Fruit fly (Drosophila melanogaster) whole organism, embryonic: ENCODE results near the gene CG7906.

Experiments used
- Antp ChIP-seq: fragments of 200-800 bp; sonication (Bioruptor generic); optimal IDR thresholded peaks from 3 replicates; lab custom pipeline; 2016; ENCODE audit warnings: missing biosample characterization, missing genetic modification characterization
- B-H1 ChIP-seq: fragments of 200-800 bp; sonication (Bioruptor generic); IDR thresholded peaks from 3 replicates; pipeline ENCODE4 v1.3.6; 2022; ENCODE audit warnings: missing biosample characterization, missing genetic modification characterization
- CG10366 ChIP-seq: fragments of 200-800 bp; sonication (Bioruptor generic); IDR thresholded peaks from 2 replicates; pipeline ENCODE4 v1.3.6; 2022; ENCODE audit warnings: missing biosample characterization, missing genetic modification characterization
- CG10462 ChIP-seq: fragments of 200-800 bp; sonication (Bioruptor generic); optimal IDR thresholded peaks from 2 replicates; lab custom pipeline; 2016; ENCODE audit warnings: missing biosample characterization, missing genetic modification characterization
- CG10543 ChIP-seq: fragments of 200-800 bp; sonication (Bioruptor generic); optimal IDR thresholded peaks from 3 replicates; lab custom pipeline; 2017; ENCODE audit warnings: missing biosample characterization, mild to moderate bottlenecking, missing genetic modification characterization, moderate library complexity
- CG10979 ChIP-seq: fragments of 200-800 bp; sonication (Bioruptor generic); optimal IDR thresholded peaks from 2 replicates; lab custom pipeline; 2018; ENCODE audit warnings: missing biosample characterization, mild to moderate bottlenecking, missing genetic modification characterization, moderate library complexity
- CG11560 ChIP-seq: fragments of 200-800 bp; sonication (Bioruptor generic); IDR thresholded peaks from 3 replicates; pipeline ENCODE4 v1.3.6; 2022; ENCODE audit warnings: missing biosample characterization, missing genetic modification characterization
- CG12236 ChIP-seq: fragments of 200-800 bp; sonication (Bioruptor generic); optimal IDR thresholded peaks from 2 replicates; lab custom pipeline; 2016; ENCODE audit warnings: missing biosample characterization, missing genetic modification characterization
- CG12744 ChIP-seq: fragments of 200-800 bp; sonication (Bioruptor generic); optimal IDR thresholded peaks from 2 replicates; lab custom pipeline; 2016; ENCODE audit warnings: missing biosample characterization, missing genetic modification characterization
- CG12942 ChIP-seq: fragments of 200-800 bp; sonication (Bioruptor generic); optimal IDR thresholded peaks from 3 replicates; lab custom pipeline; 2016; ENCODE audit warnings: missing biosample characterization, missing genetic modification characterization
- CG13287 ChIP-seq: fragments of 200-800 bp; sonication (Bioruptor generic); IDR thresholded peaks from 2 replicates; pipeline ENCODE4 v1.3.6; 2022; ENCODE audit warnings: missing biosample characterization, missing genetic modification characterization; ENCODE audit not compliant: partially characterized antibody
- CG13894 ChIP-seq: fragments of 200-800 bp; sonication (Bioruptor generic); optimal IDR thresholded peaks from 3 replicates; lab custom pipeline; 2018; ENCODE audit warnings: missing biosample characterization, mild to moderate bottlenecking, missing genetic modification characterization, moderate library complexity
- CG15011 ChIP-seq: fragments of 200-800 bp; sonication (Bioruptor generic); optimal IDR thresholded peaks from 3 replicates; lab custom pipeline; 2018; ENCODE audit warnings: missing biosample characterization, mild to moderate bottlenecking, missing genetic modification characterization
- CG1529 ChIP-seq: fragments of 200-800 bp; sonication (Bioruptor generic); optimal IDR thresholded peaks from 3 replicates; lab custom pipeline; 2018; ENCODE audit warnings: missing biosample characterization, missing genetic modification characterization
- CG17186 ChIP-seq: fragments of 200-800 bp; sonication (Bioruptor generic); optimal IDR thresholded peaks from 3 replicates; lab custom pipeline; 2017; ENCODE audit warnings: missing biosample characterization, missing genetic modification reagents, missing genetic modification characterization
- CG3407 ChIP-seq: fragments of 200-800 bp; sonication (Bioruptor generic); optimal IDR thresholded peaks from 2 replicates; lab custom pipeline; 2018; ENCODE audit warnings: missing biosample characterization, mild to moderate bottlenecking, missing genetic modification characterization
- CG4360 ChIP-seq: fragments of 200-800 bp; sonication (Bioruptor generic); IDR thresholded peaks from 2 replicates; pipeline ENCODE4 v1.3.6; 2022; ENCODE audit warnings: missing biosample characterization, missing genetic modification characterization
- CG4707 ChIP-seq: fragments of 200-800 bp; sonication (Bioruptor generic); optimal IDR thresholded peaks from 2 replicates; lab custom pipeline; 2018; ENCODE audit warnings: missing biosample characterization, mild to moderate bottlenecking, missing genetic modification characterization, moderate library complexity
- Camta ChIP-seq: fragments of 200-800 bp; sonication (Bioruptor generic); optimal IDR thresholded peaks from 2 replicates; lab custom pipeline; 2016; ENCODE audit warnings: missing biosample characterization, missing genetic modification characterization
- Chrac-16 ChIP-seq: fragments of 200-800 bp; sonication (Bioruptor generic); optimal IDR thresholded peaks from 3 replicates; lab custom pipeline; 2016; ENCODE audit warnings: missing biosample characterization, missing genetic modification characterization
- CkIIα-i1 ChIP-seq: fragments of 200-800 bp; sonication (Bioruptor generic); IDR thresholded peaks from 2 replicates; pipeline ENCODE4 v1.3.6; 2022; ENCODE audit warnings: missing biosample characterization, missing genetic modification characterization
- CoRest ChIP-seq: fragments of 200-800 bp; sonication (Bioruptor generic); optimal IDR thresholded peaks from 3 replicates; lab custom pipeline; 2018; ENCODE audit warnings: missing biosample characterization, mild to moderate bottlenecking, missing genetic modification characterization, moderate library complexity
- D ChIP-seq, 2 experiments: fragments of 200-800 bp in 1 of 2; fragments of >200 bp in 1 of 2; sonication (Bioruptor generic) in 1 of 2; optimal IDR thresholded peaks; 2 replicates in 1 of 2; 3 replicates in 1 of 2; lab custom pipeline; 2017; ENCODE audit warnings: mild to moderate bottlenecking in 1 of 2, missing biosample characterization in 1 of 2, missing genetic modification characterization in 1 of 2, missing genetic modification reagents in 1 of 2
- D19B ChIP-seq: fragments of 200-800 bp; sonication (Bioruptor generic); optimal IDR thresholded peaks from 2 replicates; lab custom pipeline; 2017; ENCODE audit warnings: missing biosample characterization, mild to moderate bottlenecking, missing genetic modification characterization
- Dip2 ChIP-seq: fragments of 200-800 bp; sonication (Bioruptor generic); IDR thresholded peaks from 2 replicates; pipeline ENCODE4 v1.3.6; 2022; ENCODE audit warnings: missing biosample characterization, missing genetic modification characterization
- Dp ChIP-seq: fragments of 200-800 bp; sonication (Bioruptor generic); optimal IDR thresholded peaks from 2 replicates; lab custom pipeline; 2018; ENCODE audit warnings: missing biosample characterization, mild to moderate bottlenecking, missing genetic modification characterization, moderate library complexity
- Gug ChIP-seq: fragments of 200-800 bp; sonication (Bioruptor generic); IDR thresholded peaks from 4 replicates; pipeline ENCODE4 v1.3.6; 2022; ENCODE audit warnings: missing biosample characterization, missing genetic modification characterization
- Hr78 ChIP-seq, 2 experiments: fragments of 200-800 bp in 1 of 2; fragments of >200 bp in 1 of 2; sonication (Bioruptor generic) in 1 of 2; optimal IDR thresholded peaks; 2 replicates each; lab custom pipeline; 2017 to 2019; ENCODE audit warnings: missing biosample characterization in 2 of 2, missing genetic modification characterization in 2 of 2, mild to moderate bottlenecking in 1 of 2, moderate library complexity in 1 of 2
- Jarid2 ChIP-seq: fragments of 200-800 bp; sonication (Bioruptor generic); optimal IDR thresholded peaks from 3 replicates; lab custom pipeline; 2017; ENCODE audit warnings: mild to moderate bottlenecking, missing biosample characterization, missing genetic modification reagents, missing genetic modification characterization
- MESR4 ChIP-seq: fragments of 200-800 bp; sonication (Bioruptor generic); optimal IDR thresholded peaks from 2 replicates; lab custom pipeline; 2018; ENCODE audit warnings: missing biosample characterization, mild to moderate bottlenecking, missing genetic modification characterization, moderate library complexity
- Med ChIP-seq: fragments of 200-800 bp; sonication (Bioruptor generic); peaks from one replicate; lab custom pipeline; 2016; ENCODE audit warnings: missing biosample characterization, missing genetic modification characterization, mild to moderate bottlenecking, inconsistent platforms, moderate library complexity
- Myb ChIP-seq: fragments of 200-800 bp; sonication (Bioruptor generic); optimal IDR thresholded peaks from 2 replicates; lab custom pipeline; 2016; ENCODE audit warnings: missing biosample characterization, missing genetic modification characterization
- Opbp ChIP-seq: fragments of 200-800 bp; sonication (Bioruptor generic); IDR thresholded peaks from 3 replicates; pipeline ENCODE4 v1.3.6; 2022; ENCODE audit warnings: missing biosample characterization, missing genetic modification characterization; ENCODE audit not compliant: partially characterized antibody
- Optix ChIP-seq: fragments of 200-800 bp; sonication (Bioruptor generic); IDR thresholded peaks from 3 replicates; pipeline ENCODE4 v1.3.6; 2022; ENCODE audit warnings: missing biosample characterization, missing genetic modification characterization
- Taf1 ChIP-seq: fragments of 200-800 bp; sonication (Bioruptor generic); IDR thresholded peaks from 2 replicates; pipeline ENCODE4 v1.3.6; 2022; ENCODE audit warnings: missing biosample characterization, missing genetic modification characterization
- Tbp ChIP-seq: fragments of >200 bp; optimal IDR thresholded peaks from 2 replicates; lab custom pipeline; 2018; ENCODE audit warnings: missing biosample characterization, missing genetic modification characterization
- ab ChIP-seq: fragments of 200-800 bp; sonication (Bioruptor generic); optimal IDR thresholded peaks from 2 replicates; lab custom pipeline; 2016; ENCODE audit warnings: missing biosample characterization, missing genetic modification characterization
- bbx ChIP-seq: fragments of 200-800 bp; sonication (Bioruptor generic); IDR thresholded peaks from 2 replicates; pipeline ENCODE4 v1.3.6; 2022; ENCODE audit warnings: missing biosample characterization, missing genetic modification characterization; ENCODE audit not compliant: partially characterized antibody
- dati ChIP-seq: fragments of 200-800 bp; sonication (Bioruptor generic); IDR thresholded peaks from 2 replicates; pipeline ENCODE4 v1.3.6; 2022; ENCODE audit warnings: missing biosample characterization, missing genetic modification characterization
- exex ChIP-seq: fragments of 200-800 bp; sonication (Bioruptor generic); optimal IDR thresholded peaks from 4 replicates; lab custom pipeline; 2018; ENCODE audit warnings: missing biosample characterization, mild to moderate bottlenecking, missing genetic modification characterization, moderate library complexity
- her ChIP-seq: fragments of 200-800 bp; sonication (Bioruptor generic); optimal IDR thresholded peaks from 2 replicates; lab custom pipeline; 2016; ENCODE audit warnings: missing biosample characterization, missing genetic modification characterization
- inv ChIP-seq: fragments of 200-800 bp; sonication (Bioruptor generic); IDR thresholded peaks from 2 replicates; pipeline ENCODE4 v1.3.6; 2022; ENCODE audit warnings: missing biosample characterization, missing genetic modification characterization; ENCODE audit not compliant: partially characterized antibody
- nmo ChIP-seq: fragments of 200-800 bp; sonication (Bioruptor generic); optimal IDR thresholded peaks from 2 replicates; lab custom pipeline; 2018; ENCODE audit warnings: missing biosample characterization, mild to moderate bottlenecking, missing genetic modification characterization, moderate library complexity
- phol ChIP-seq: fragments of 200-800 bp; sonication (Bioruptor generic); optimal IDR thresholded peaks from 3 replicates; lab custom pipeline; 2018; ENCODE audit warnings: missing biosample characterization, mild to moderate bottlenecking, missing genetic modification characterization, moderate library complexity
- pita ChIP-seq: fragments of 200-800 bp; sonication (Bioruptor generic); optimal IDR thresholded peaks from 2 replicates; lab custom pipeline; 2017; ENCODE audit warnings: missing biosample characterization, mild to moderate bottlenecking, missing genetic modification characterization
- run ChIP-seq: fragments of 200-800 bp; sonication (Bioruptor generic); optimal IDR thresholded peaks from 3 replicates; lab custom pipeline; 2018; ENCODE audit warnings: missing biosample characterization, mild to moderate bottlenecking, missing genetic modification characterization
- sd ChIP-seq: fragments of 200-800 bp; sonication (Bioruptor generic); optimal IDR thresholded peaks from 3 replicates; lab custom pipeline; 2018; ENCODE audit warnings: missing biosample characterization, mild to moderate bottlenecking, missing genetic modification characterization, moderate library complexity
- toy ChIP-seq: fragments of 200-800 bp; sonication (Bioruptor generic); IDR thresholded peaks from 2 replicates; pipeline ENCODE4 v1.3.6; 2022; ENCODE audit warnings: missing biosample characterization, missing genetic modification characterization
- tx ChIP-seq: fragments of 200-800 bp; sonication (Bioruptor generic); optimal IDR thresholded peaks from 2 replicates; lab custom pipeline; 2016; ENCODE audit warnings: missing biosample characterization, missing genetic modification characterization
- vvl ChIP-seq: fragments of 200-800 bp; sonication (Bioruptor generic); IDR thresholded peaks from 2 replicates; pipeline ENCODE4 v1.3.6; 2022; ENCODE audit warnings: missing biosample characterization, missing genetic modification characterization

Gene CG7906

dm6 chr3L:14217677-14218254 is 18.7 kb upstream of the CG7906 start, which contains the start of gene CG7768 (continued):
- peak; percentile 56 for TF ChIP-seq CoRest (tag; lab: Kevin White, UChicago)
- peak; percentile 21 for TF ChIP-seq CG3407 (GFP tag; lab: Kevin White, UChicago)
- TF ChIP-seq Opbp (GFP tag; lab: Robert Waterston, UW): no peak
- no peak for TF ChIP-seq bbx (GFP tag; lab: Robert Waterston, UW)
- TF ChIP-seq vvl (GFP tag; lab: Robert Waterston, UW): no peak
- TF ChIP-seq CG10979: no peak
- TF ChIP-seq CG12942 (GFP tag; lab: Kevin White, UChicago): peak; percentile 18
- peak; percentile 91 for TF ChIP-seq Med
- TF ChIP-seq CG13287 (GFP tag; lab: Robert Waterston, UW): no peak
- no peak for TF ChIP-seq D (optimal IDR thresholded peaks at IDR 0.05; lab: Kevin White, UChicago)
- peak; percentile 12 for TF ChIP-seq D (GFP tag; optimal IDR thresholded peaks at IDR 0.05; lab: Kevin White, UChicago)
- TF ChIP-seq B-H1 (GFP tag; lab: Robert Waterston, UW): no peak
- TF ChIP-seq nmo (GFP tag; lab: Kevin White, UChicago): no peak
- no peak for TF ChIP-seq phol (tag; lab: Kevin White, UChicago)
- no peak for TF ChIP-seq dati (GFP tag; lab: Robert Waterston, UW)
- TF ChIP-seq ab (GFP tag; lab: Kevin White, UChicago): no peak
- no peak for TF ChIP-seq inv (GFP tag; lab: Robert Waterston, UW)
- no peak for TF ChIP-seq Camta
- no peak for TF ChIP-seq Chrac-16 (GFP tag; lab: Kevin White, UChicago)
- peak; percentile 62 for TF ChIP-seq CG12744 (GFP tag; lab: Kevin White, UChicago)
- TF ChIP-seq Gug (GFP tag; lab: Robert Waterston, UW): no peak
- peak; percentile 46 for TF ChIP-seq Jarid2 (GFP tag; lab: Kevin White, UChicago)
- TF ChIP-seq CG10543 (GFP tag; lab: Kevin White, UChicago): peak; percentile 80
- TF ChIP-seq Antp (GFP tag; lab: Kevin White, UChicago): no peak
- peak; percentile 47 for TF ChIP-seq exex (tag; lab: Kevin White, UChicago)
- peak; percentile 41 for TF ChIP-seq sd (tag; lab: Kevin White, UChicago)
- TF ChIP-seq CkIIα-i1: no peak
- no peak for TF ChIP-seq MESR4 (GFP tag; lab: Kevin White, UChicago)
- no peak for TF ChIP-seq CG17186
- no peak for TF ChIP-seq toy (GFP tag; lab: Robert Waterston, UW)
- TF ChIP-seq tx (GFP tag; lab: Kevin White, UChicago): peak; percentile 11
- peak; percentile 6 for TF ChIP-seq run (tag; lab: Kevin White, UChicago)
- TF ChIP-seq CG4360 (GFP tag; lab: Robert Waterston, UW): no peak
- TF ChIP-seq CG10366 (GFP tag; lab: Robert Waterston, UW): no peak
- no peak for TF ChIP-seq CG11560 (tag; lab: Robert Waterston, UW)
- no peak for TF ChIP-seq CG1529 (GFP tag; lab: Kevin White, UChicago)
- no peak for TF ChIP-seq Dip2 (GFP tag; lab: Robert Waterston, UW)
- TF ChIP-seq Dp (GFP tag; lab: Kevin White, UChicago): no peak
- TF ChIP-seq CG12236 (GFP tag; lab: Kevin White, UChicago): peak; percentile 10
- peak; percentile 46 for TF ChIP-seq her (GFP tag; lab: Kevin White, UChicago)
- no peak for TF ChIP-seq Hr78 (GFP tag; optimal IDR thresholded peaks at IDR 0.05; lab: Kevin White, UChicago)
- TF ChIP-seq CG10462 (GFP tag; lab: Kevin White, UChicago): peak; percentile 6
- TF ChIP-seq D19B: no peak
- peak; percentile 47 for TF ChIP-seq CG13894 (tag; lab: Kevin White, UChicago)
- TF ChIP-seq Taf1: no peak
- TF ChIP-seq CG4707 (GFP tag; lab: Kevin White, UChicago): no peak
- peak; percentile 14 for TF ChIP-seq Myb (GFP tag; lab: Kevin White, UChicago)
- TF ChIP-seq Optix (GFP tag; lab: Robert Waterston, UW): no peak
- TF ChIP-seq Tbp (GFP tag; lab: Kevin White, UChicago): no peak
- peak; percentile 75 for TF ChIP-seq CG15011 (GFP tag; lab: Kevin White, UChicago)
- no peak for TF ChIP-seq pita (GFP tag; lab: Kevin White, UChicago)
